Worm (Caenorhabditis elegans) whole organism, midembryonic: Measurements from ENCODE around the gene srx-84.
A peak's percentile ranks its signal among the peaks of the same experiment; 100 is the strongest.

Source experiments
- T22C8.4 ChIP-seq: fragments of 200-800 bp; sonication (Bioruptor generic); IDR thresholded peaks from 2 replicates; pipeline ENCODE4 v1.3.6; 2022; ENCODE audit warnings: missing genetic modification characterization, missing compliant biosample characterization
- flt-1 ChIP-seq: fragments of 200-800 bp; sonication (Bioruptor generic); IDR thresholded peaks from 2 replicates; pipeline ENCODE4 v1.3.6; 2022; ENCODE audit warnings: missing genetic modification characterization, missing compliant biosample characterization
- tab-1 ChIP-seq: fragments of 200-800 bp; sonication (Bioruptor generic); IDR thresholded peaks from 2 replicates; pipeline ENCODE4 v1.3.6; 2022; ENCODE audit warnings: missing genetic modification characterization, missing compliant biosample characterization

ce11 chrV:11644166-11644565 lies 45.3 kb downstream of the srx-84 start, which contains the start of gene bir-1:
- TF ChIP-seq flt-1 (GFP tag; lab: Robert Waterston, UW) (no peak), T22C8.4 (GFP tag; lab: Robert Waterston, UW) (peak; percentile 76), tab-1 (no peak)
